Worm (Caenorhabditis elegans): Measurements from ENCODE around the gene grl-13.

grl-13 gene

ce11 chrV:4319867-4320266 is 44.5 kb downstream of the grl-13 start, which contains the start of gene ZC132.9:
Gene ZC132.9 (minus strand): TSS chrV:4319967.
- no peak for TF ChIP-seq nhr-12 (tag; optimal IDR thresholded peaks at IDR 0.05)
- TF ChIP-seq unc-62 (GFP tag; optimal IDR thresholded peaks at IDR 0.05), result no peak
- no peak for TF ChIP-seq blmp-1 (tag; optimal IDR thresholded peaks at IDR 0.05)
- TF ChIP-seq tbx-8 (GFP tag; optimal IDR thresholded peaks at IDR 0.05), result no peak
- TF ChIP-seq nhr-76 (tag; optimal IDR thresholded peaks at IDR 0.05), result no peak
- no peak for TF ChIP-seq snpc-4 (tag; optimal IDR thresholded peaks at IDR 0.05)
- TF ChIP-seq sptf-1 (tag; optimal IDR thresholded peaks at IDR 0.05), result no peak
- TF ChIP-seq hlh-1 (tag; optimal IDR thresholded peaks at IDR 0.05), result no peak
- no peak for TF ChIP-seq ham-2 (GFP tag; optimal IDR thresholded peaks at IDR 0.05)
- TF ChIP-seq unc-120 (tag; optimal IDR thresholded peaks at IDR 0.05; ENCODE audit: poor library complexity, severe bottlenecking), result no peak
- no peak for TF ChIP-seq nhr-237 (tag; optimal IDR thresholded peaks at IDR 0.05)
- no peak for TF ChIP-seq bed-3 (GFP tag; optimal IDR thresholded peaks at IDR 0.05)
- TF ChIP-seq nhr-2 (tag; optimal IDR thresholded peaks at IDR 0.05), result no peak

ce11 chrV:4315057-4315456 is 49.4 kb downstream of the grl-13 start, which contains the start of gene srh-192:
Gene srh-192 (minus strand): TSS chrV:4315157.
- TF ChIP-seq lsy-2 (tag; optimal IDR thresholded peaks at IDR 0.05), result no peak
- no peak for TF ChIP-seq ham-2 (GFP tag; optimal IDR thresholded peaks at IDR 0.05)
- TF ChIP-seq pha-4 (tag; optimal IDR thresholded peaks at IDR 0.05), result no peak
- no peak for TF ChIP-seq ceh-83 (GFP tag; optimal IDR thresholded peaks at IDR 0.05)
- TF ChIP-seq unc-120 (tag; optimal IDR thresholded peaks at IDR 0.05; ENCODE audit: poor library complexity, severe bottlenecking), result no peak
- no peak for TF ChIP-seq lin-13 (tag; optimal IDR thresholded peaks at IDR 0.05)
- no peak for TF ChIP-seq unc-39 (tag; optimal IDR thresholded peaks at IDR 0.05)
- TF ChIP-seq drap-1 (GFP tag; optimal IDR thresholded peaks at IDR 0.05), result no peak
- no peak for TF ChIP-seq hlh-1 (tag; optimal IDR thresholded peaks at IDR 0.05)
- no peak for TF ChIP-seq unc-62 (GFP tag; optimal IDR thresholded peaks at IDR 0.05)
- TF ChIP-seq cnd-1 (tag; optimal IDR thresholded peaks at IDR 0.05), result no peak
- TF ChIP-seq nhr-12 (tag; optimal IDR thresholded peaks at IDR 0.05), result no peak
- no peak for TF ChIP-seq bed-3 (GFP tag; optimal IDR thresholded peaks at IDR 0.05)
- TF ChIP-seq ceh-39 (tag; optimal IDR thresholded peaks at IDR 0.05), result no peak
- TF ChIP-seq nhr-237 (tag; optimal IDR thresholded peaks at IDR 0.05), result no peak
- no peak for TF ChIP-seq nhr-2 (tag; optimal IDR thresholded peaks at IDR 0.05)

Measured in whole organism, mixed stage, embryonic.